Worm (Caenorhabditis elegans): ENCODE measurements around the gene grl-4.

The grl-4 gene

ce11 chrIV:7319931-7320435 lies 9.4 kb upstream of the grl-4 start:
- TF ChIP-seq lin-54 (GFP tag; optimal IDR thresholded peaks at IDR 0.05) (peak; percentile 4), ama-1 (optimal IDR thresholded peaks at IDR 0.05) (no peak), ama-1 (GFP tag; optimal IDR thresholded peaks at IDR 0.05) (no peak), lin-40 (tag; optimal IDR thresholded peaks at IDR 0.05) (peak; percentile 87), lin-35 (GFP tag; optimal IDR thresholded peaks at IDR 0.05) (peak in 1 of 3 experiments; percentile 57), madf-8 (GFP tag; conservative IDR thresholded peaks at IDR 0.05) (no peak), snpc-4 (GFP tag; optimal IDR thresholded peaks at IDR 0.05) (peak; percentile 5), snpc-4 (tag; optimal IDR thresholded peaks at IDR 0.05) (peak in 3 of 4 experiments; percentile 44 to 77 (median 66)), mcd-1 (GFP tag; IDR thresholded peaks at IDR 0.05) (peak; percentile 70), cebp-1 (GFP tag; IDR thresholded peaks at IDR 0.05) (no peak), cebp-1 (tag; optimal IDR thresholded peaks at IDR 0.05) (peak; percentile 85), K12H6.12 (tag; optimal IDR thresholded peaks at IDR 0.05) (peak; percentile 92), pbrm-1 (GFP tag; IDR thresholded peaks at IDR 0.05) (peak; percentile 63; the same call in 1 of the 2 replicates), B0261.1 (tag; optimal IDR thresholded peaks at IDR 0.05) (no peak), attf-5 (GFP tag; optimal IDR thresholded peaks at IDR 0.05) (peak; percentile 88), sdz-38 (tag; optimal IDR thresholded peaks at IDR 0.05) (no peak), ztf-26 (tag; optimal IDR thresholded peaks at IDR 0.05) (peak; percentile 53), nfyb-1 (GFP tag; IDR thresholded peaks at IDR 0.05) (peak; percentile 80; the same call in 1 of the 2 replicates), madf-10 (tag; optimal IDR thresholded peaks at IDR 0.05) (peak; percentile 27), ceh-27 (GFP tag; optimal IDR thresholded peaks at IDR 0.05) (peak; percentile 8), F22D6.2 (tag; optimal IDR thresholded peaks at IDR 0.05) (peak; percentile 29), atf-7 (tag; optimal IDR thresholded peaks at IDR 0.05) (peak; percentile 27), ztf-28 (GFP tag; IDR thresholded peaks at IDR 0.05) (no peak), nhr-80 (tag; optimal IDR thresholded peaks at IDR 0.05) (peak; percentile 92), B0336.3 (GFP tag; IDR thresholded peaks at IDR 0.05) (peak; percentile 87), ztf-3 (GFP tag; optimal IDR thresholded peaks at IDR 0.05) (no peak), unc-62 (GFP tag; optimal IDR thresholded peaks at IDR 0.05) (no peak), somi-1 (GFP tag; optimal IDR thresholded peaks at IDR 0.05) (peak; percentile 86), ekl-4 (GFP tag; IDR thresholded peaks at IDR 0.05) (peak; percentile 65; the same call in 1 of the 2 replicates), F10E7.11 (tag; optimal IDR thresholded peaks at IDR 0.05) (no peak), B0035.1 (tag; optimal IDR thresholded peaks at IDR 0.05) (no peak), nhr-27 (tag; optimal IDR thresholded peaks at IDR 0.05) (no peak), egl-18 (GFP tag; IDR thresholded peaks at IDR 0.05) (no peak), gei-17 (GFP tag; optimal IDR thresholded peaks at IDR 0.05) (peak; percentile 52), nhr-90 (tag; optimal IDR thresholded peaks at IDR 0.05) (peak; percentile 19), ceh-100 (GFP tag; IDR thresholded peaks at IDR 0.05) (peak; percentile 33; the same call in 1 of the 2 replicates), Y67H2A.10 (GFP tag; conservative IDR thresholded peaks at IDR 0.05) (no peak), tlf-1 (GFP tag; optimal IDR thresholded peaks at IDR 0.05) (peak; percentile 12), F33H1.4 (GFP tag; IDR thresholded peaks at IDR 0.05) (peak; percentile 37; the same call in 1 of the 2 replicates), snpc-3.4 (tag; optimal IDR thresholded peaks at IDR 0.05) (no peak), let-607 (tag; optimal IDR thresholded peaks at IDR 0.05) (peak in 1 of 2 experiments; percentile 6), zfh-2 (GFP tag; conservative IDR thresholded peaks at IDR 0.05) (peak; percentile 99), hmg-1.2 (GFP tag; IDR thresholded peaks at IDR 0.05) (peak; percentile 97), madf-6 (GFP tag; IDR thresholded peaks at IDR 0.05) (0 out of 2 replicates have a peak, but pooled peaks have one; percentile 19), dpl-1 (GFP tag; optimal IDR thresholded peaks at IDR 0.05) (no peak), chd-7 (tag; optimal IDR thresholded peaks at IDR 0.05) (peak; percentile 71), repo-1 (tag; optimal IDR thresholded peaks at IDR 0.05) (peak; percentile 60), unc-130 (GFP tag; optimal IDR thresholded peaks at IDR 0.05) (no peak), D2030.7 (GFP tag; IDR thresholded peaks at IDR 0.05) (no peak)
